Fruit fly (Drosophila melanogaster) whole organism, prepupa: ENCODE results near the gene Cbs.

ENCODE experiments used
- CG10631 ChIP-seq: fragments of 200-800 bp; sonication (Bioruptor generic); optimal IDR thresholded peaks from 2 replicates; lab custom pipeline; 2016; ENCODE audit warnings: missing biosample characterization, missing genetic modification characterization
- CG10669 ChIP-seq: fragments of 200-800 bp; sonication (Bioruptor generic); optimal IDR thresholded peaks from 3 replicates; lab custom pipeline; 2018; ENCODE audit warnings: missing biosample characterization, mild to moderate bottlenecking, missing genetic modification characterization, moderate library complexity
- CG11294 ChIP-seq: fragments of 200-800 bp; sonication (Bioruptor generic); IDR thresholded peaks from 2 replicates; pipeline ENCODE4 v1.3.6; 2022; ENCODE audit warnings: missing biosample characterization, missing genetic modification characterization
- CG11762 ChIP-seq: fragments of 200-800 bp; sonication (Bioruptor generic); optimal IDR thresholded peaks from 3 replicates; lab custom pipeline; 2016; ENCODE audit warnings: missing biosample characterization, missing genetic modification characterization; ENCODE audit not compliant: insufficient read depth
- CG11902 ChIP-seq: fragments of 200-800 bp; sonication (Bioruptor generic); optimal IDR thresholded peaks from 3 replicates; lab custom pipeline; 2016; ENCODE audit warnings: missing biosample characterization, missing genetic modification characterization
- CG15336 ChIP-seq: fragments of 200-800 bp; sonication (Bioruptor generic); IDR thresholded peaks from 2 replicates; pipeline ENCODE4 v1.3.6; 2022; ENCODE audit warnings: missing biosample characterization, missing genetic modification characterization
- CG16779 ChIP-seq: fragments of 200-800 bp; sonication (Bioruptor generic); optimal IDR thresholded peaks from 3 replicates; lab custom pipeline; 2017; ENCODE audit warnings: missing biosample characterization, mild to moderate bottlenecking, missing genetic modification characterization
- CG3032 ChIP-seq: fragments of 200-800 bp; optimal IDR thresholded peaks from 2 replicates; lab custom pipeline; 2019; ENCODE audit warnings: missing biosample characterization, mild to moderate bottlenecking, missing genetic modification characterization, moderate library complexity
- CG6276 ChIP-seq: fragments of 200-800 bp; sonication (Bioruptor generic); optimal IDR thresholded peaks from 2 replicates; lab custom pipeline; 2017; ENCODE audit warnings: missing biosample characterization, mild to moderate bottlenecking, missing genetic modification characterization
- CG6792 ChIP-seq: fragments of 200-800 bp; sonication (Bioruptor generic); optimal IDR thresholded peaks from 3 replicates; lab custom pipeline; 2016; ENCODE audit warnings: missing biosample characterization, missing genetic modification characterization
- CG6808 ChIP-seq: fragments of 200-800 bp; sonication (Bioruptor generic); optimal IDR thresholded peaks from 3 replicates; lab custom pipeline; 2017; ENCODE audit warnings: missing biosample characterization, missing genetic modification characterization, mild to moderate bottlenecking, moderate library complexity, missing genetic modification reagents
- CG6854 ChIP-seq: fragments of 200-800 bp; sonication (Bioruptor generic); optimal IDR thresholded peaks from 2 replicates; lab custom pipeline; 2017; ENCODE audit warnings: missing biosample characterization, mild to moderate bottlenecking, missing genetic modification characterization
- CG7368 ChIP-seq: fragments of 200-800 bp; sonication (Bioruptor generic); optimal IDR thresholded peaks from 3 replicates; lab custom pipeline; 2016; ENCODE audit warnings: missing biosample characterization, missing genetic modification characterization
- CG8119 ChIP-seq: fragments of 200-800 bp; sonication (Bioruptor generic); IDR thresholded peaks from 3 replicates; pipeline ENCODE4 v1.3.6; 2022; ENCODE audit warnings: missing biosample characterization, missing genetic modification characterization
- CG8632 ChIP-seq: fragments of 200-800 bp; sonication (Bioruptor generic); optimal IDR thresholded peaks from 3 replicates; lab custom pipeline; 2016; ENCODE audit warnings: missing biosample characterization, missing genetic modification characterization
- CG9139 ChIP-seq: fragments of 200-800 bp; sonication (Bioruptor generic); optimal IDR thresholded peaks from 3 replicates; lab custom pipeline; 2017; ENCODE audit warnings: missing biosample characterization, mild to moderate bottlenecking, missing genetic modification characterization
- Eip78C ChIP-seq: fragments of 200-800 bp; sonication (Bioruptor generic); peaks from one replicate; lab custom pipeline; 2016; ENCODE audit warnings: missing biosample characterization, missing genetic modification characterization
- Ets21C ChIP-seq: fragments of 200-800 bp; sonication (Bioruptor generic); optimal IDR thresholded peaks from 3 replicates; lab custom pipeline; 2016; ENCODE audit warnings: missing biosample characterization, missing genetic modification characterization
- Ets96B ChIP-seq: fragments of 200-800 bp; optimal IDR thresholded peaks from 2 replicates; lab custom pipeline; 2019; ENCODE audit warnings: missing biosample characterization, mild to moderate bottlenecking, missing genetic modification characterization, moderate library complexity
- Gug ChIP-seq: fragments of 200-800 bp; sonication (Bioruptor generic); IDR thresholded peaks from 2 replicates; pipeline ENCODE4 v1.3.6; 2022; ENCODE audit warnings: missing biosample characterization, missing genetic modification characterization
- Hr38 ChIP-seq: sonication (Bioruptor generic); optimal IDR thresholded peaks from 2 replicates; lab custom pipeline; 2016; ENCODE audit warnings: missing biosample characterization, missing genetic modification characterization
- Lpt ChIP-seq: fragments of 200-800 bp; sonication (Bioruptor generic); optimal IDR thresholded peaks from 3 replicates; lab custom pipeline; 2016; ENCODE audit warnings: missing biosample characterization, missing genetic modification characterization
- Met ChIP-seq: fragments of 200-800 bp; sonication (Bioruptor generic); optimal IDR thresholded peaks from 3 replicates; lab custom pipeline; 2016; ENCODE audit warnings: missing biosample characterization, missing genetic modification characterization
- OdsH ChIP-seq: fragments of 200-800 bp; sonication (Bioruptor generic); optimal IDR thresholded peaks from 3 replicates; lab custom pipeline; 2016; ENCODE audit warnings: missing biosample characterization, missing genetic modification characterization
- Sox102F ChIP-seq: fragments of 200-800 bp; sonication (Bioruptor generic); optimal IDR thresholded peaks from 2 replicates; lab custom pipeline; 2016; ENCODE audit warnings: missing biosample characterization, mild to moderate bottlenecking, missing genetic modification characterization
- Sox14 ChIP-seq: fragments of 200-800 bp; sonication (Bioruptor generic); optimal IDR thresholded peaks from 3 replicates; lab custom pipeline; 2016; ENCODE audit warnings: missing biosample characterization, missing genetic modification characterization
- Sox15 ChIP-seq: fragments of 200-800 bp; sonication (Bioruptor generic); optimal IDR thresholded peaks from 3 replicates; lab custom pipeline; 2016; ENCODE audit warnings: missing biosample characterization, missing genetic modification characterization
- achi ChIP-seq: fragments of 200-800 bp; sonication (Bioruptor generic); optimal IDR thresholded peaks from 3 replicates; lab custom pipeline; 2016; ENCODE audit warnings: missing biosample characterization, missing genetic modification characterization
- acj6 ChIP-seq: fragments of 200-800 bp; sonication (Bioruptor generic); optimal IDR thresholded peaks from 3 replicates; lab custom pipeline; 2016; ENCODE audit warnings: missing biosample characterization, missing genetic modification characterization
- dac ChIP-seq: fragments of 200-800 bp; sonication (Bioruptor generic); optimal IDR thresholded peaks from 2 replicates; lab custom pipeline; 2017; ENCODE audit warnings: missing biosample characterization, mild to moderate bottlenecking, missing genetic modification characterization
- dsx ChIP-seq: fragments of 200-800 bp; optimal IDR thresholded peaks from 3 replicates; lab custom pipeline; 2019; ENCODE audit warnings: missing biosample characterization, mild to moderate bottlenecking, missing genetic modification characterization, moderate library complexity; ENCODE audit not compliant: poor library complexity, severe bottlenecking
- eg ChIP-seq: fragments of 200-800 bp; sonication (Bioruptor generic); IDR thresholded peaks from 3 replicates; pipeline ENCODE4 v1.3.6; 2022; ENCODE audit warnings: missing biosample characterization, missing genetic modification characterization
- fd59A ChIP-seq: fragments of 200-800 bp; sonication (Bioruptor generic); optimal IDR thresholded peaks from 2 replicates; lab custom pipeline; 2017; ENCODE audit warnings: missing biosample characterization, mild to moderate bottlenecking, missing genetic modification characterization, missing genetic modification reagents
- fd85E ChIP-seq: fragments of 200-800 bp; sonication (Bioruptor generic); optimal IDR thresholded peaks from 3 replicates; lab custom pipeline; 2016; ENCODE audit warnings: missing biosample characterization, missing genetic modification characterization
- lz ChIP-seq: fragments of 200-800 bp; sonication (Bioruptor generic); optimal IDR thresholded peaks from 3 replicates; lab custom pipeline; 2016; ENCODE audit warnings: missing biosample characterization, missing genetic modification characterization
- net ChIP-seq: fragments of 200-800 bp; sonication (Bioruptor generic); optimal IDR thresholded peaks from 3 replicates; lab custom pipeline; 2016; ENCODE audit warnings: missing biosample characterization, missing genetic modification characterization
- pdm3 ChIP-seq: fragments of 200-800 bp; sonication (Bioruptor generic); optimal IDR thresholded peaks from 3 replicates; lab custom pipeline; 2016; ENCODE audit warnings: missing biosample characterization, missing genetic modification characterization
- salr ChIP-seq, 2 experiments: fragments of 200-800 bp; sonication (Bioruptor generic); optimal IDR thresholded peaks; 3 replicates each; lab custom pipeline; 2016 to 2018; ENCODE audit warnings: missing biosample characterization in 2 of 2, missing genetic modification characterization in 2 of 2, mild to moderate bottlenecking in 1 of 2
- spab ChIP-seq: fragments of 200-800 bp; sonication (Bioruptor generic); optimal IDR thresholded peaks from 2 replicates; lab custom pipeline; 2017; ENCODE audit warnings: missing biosample characterization, mild to moderate bottlenecking, missing genetic modification characterization, missing genetic modification reagents
- svp ChIP-seq: fragments of 200-800 bp; sonication (Bioruptor generic); peaks from one replicate; lab custom pipeline; 2016; ENCODE audit warnings: missing biosample characterization, missing genetic modification characterization
- topi ChIP-seq: fragments of 200-800 bp; sonication (Bioruptor generic); optimal IDR thresholded peaks from 3 replicates; lab custom pipeline; 2016; ENCODE audit warnings: missing biosample characterization, missing genetic modification characterization

Cbs gene

dm6 chrX:21045448-21045941 lies 557 bp downstream of the Cbs start (continued):
- TF ChIP-seq Sox102F (GFP tag; lab: Kevin White, UChicago) (no peak), OdsH (GFP tag; lab: Kevin White, UChicago) (no peak), CG7368 (GFP tag; lab: Kevin White, UChicago) (no peak), CG11294 (GFP tag; lab: Robert Waterston, UW) (no peak), acj6 (GFP tag; lab: Kevin White, UChicago) (no peak), eg (GFP tag; lab: Robert Waterston, UW) (peak; percentile 71), CG3032 (tag; lab: Kevin White, UChicago) (peak; percentile 51), Lpt (GFP tag; lab: Kevin White, UChicago) (no peak), CG16779 (tag; lab: Kevin White, UChicago) (peak; percentile 65), Sox14 (GFP tag; lab: Kevin White, UChicago) (no peak), CG10669 (peak; percentile 16), dsx (GFP tag; lab: Kevin White, UChicago) (peak; percentile 45), CG11762 (GFP tag; lab: Kevin White, UChicago) (no peak), spab (GFP tag; lab: Kevin White, UChicago) (no peak), CG9139 (GFP tag; lab: Kevin White, UChicago) (peak; percentile 20), net (GFP tag; lab: Kevin White, UChicago) (peak; percentile 26)

- TF ChIP-seq CG6808 (GFP tag; lab: Kevin White, UChicago): no peak
- TF ChIP-seq eg (GFP tag; lab: Robert Waterston, UW): no peak
- TF ChIP-seq Gug (GFP tag; lab: Robert Waterston, UW): no peak
- TF ChIP-seq CG3032 (tag; lab: Kevin White, UChicago): no peak
- no peak for TF ChIP-seq CG6276 (GFP tag; lab: Kevin White, UChicago)
- no peak for TF ChIP-seq Eip78C
- TF ChIP-seq pdm3 (GFP tag; lab: Kevin White, UChicago): no peak
- TF ChIP-seq Ets96B (tag; lab: Kevin White, UChicago): no peak
- TF ChIP-seq Lpt (GFP tag; lab: Kevin White, UChicago): no peak
- no peak for TF ChIP-seq CG6854 (GFP tag; lab: Kevin White, UChicago)
- TF ChIP-seq CG8119 (GFP tag; lab: Robert Waterston, UW): no peak
Measured at dm6 chrX:21046141-21046540, 1.2 kb downstream of the Cbs start.

- TF ChIP-seq CG11902 (GFP tag; lab: Kevin White, UChicago) (no peak), Met (GFP tag; lab: Kevin White, UChicago) (no peak), CG11294 (GFP tag; lab: Robert Waterston, UW) (no peak), Eip78C (no peak), net (GFP tag; lab: Kevin White, UChicago) (no peak), achi (GFP tag; lab: Kevin White, UChicago) (no peak), CG9139 (GFP tag; lab: Kevin White, UChicago) (no peak), fd59A (GFP tag; lab: Kevin White, UChicago) (no peak), CG3032 (tag; lab: Kevin White, UChicago) (no peak), svp (no peak), topi (no peak), Hr38 (GFP tag; lab: Kevin White, UChicago) (no peak), CG11762 (GFP tag; lab: Kevin White, UChicago) (no peak)
Measured at dm6 chrX:21047717-21048116, 2.8 kb downstream of the Cbs start.

- TF ChIP-seq pdm3 (GFP tag; lab: Kevin White, UChicago) (peak; percentile 78), Lpt (GFP tag; lab: Kevin White, UChicago) (no peak), topi (peak; percentile 72), CG11294 (GFP tag; lab: Robert Waterston, UW) (no peak), lz (GFP tag; lab: Kevin White, UChicago) (peak; percentile 68), salr (GFP tag; optimal IDR thresholded peaks at IDR 0.05; lab: Kevin White, UChicago) (peak in 1 of 2 experiments; percentile 71), CG7368 (GFP tag; lab: Kevin White, UChicago) (peak; percentile 67), spab (GFP tag; lab: Kevin White, UChicago) (peak; percentile 22), acj6 (GFP tag; lab: Kevin White, UChicago) (peak; percentile 50), fd85E (GFP tag; lab: Kevin White, UChicago) (peak; percentile 67), CG10631 (peak; percentile 28), dsx (GFP tag; lab: Kevin White, UChicago) (peak; percentile 45), CG8632 (GFP tag; lab: Kevin White, UChicago) (peak; percentile 49), svp (peak; percentile 75), CG3032 (tag; lab: Kevin White, UChicago) (peak; percentile 36), net (GFP tag; lab: Kevin White, UChicago) (peak; percentile 81), OdsH (GFP tag; lab: Kevin White, UChicago) (peak; percentile 66), Ets21C (GFP tag; lab: Kevin White, UChicago) (peak; percentile 57), CG6792 (peak; percentile 48), Sox14 (GFP tag; lab: Kevin White, UChicago) (peak; percentile 51), dac (GFP tag; lab: Kevin White, UChicago) (peak; percentile 45), CG15336 (GFP tag; lab: Robert Waterston, UW) (peak; percentile 42; the same call in 1 of the 2 replicates), CG6808 (GFP tag; lab: Kevin White, UChicago) (peak; percentile 77), Sox15 (GFP tag; lab: Kevin White, UChicago) (peak; percentile 14), Eip78C (peak; percentile 81)
Measured at dm6 chrX:21053099-21053715, 8.3 kb downstream of the Cbs start.
